Worm (Caenorhabditis elegans): ENCODE data around the gene unc-39.

DNA sequence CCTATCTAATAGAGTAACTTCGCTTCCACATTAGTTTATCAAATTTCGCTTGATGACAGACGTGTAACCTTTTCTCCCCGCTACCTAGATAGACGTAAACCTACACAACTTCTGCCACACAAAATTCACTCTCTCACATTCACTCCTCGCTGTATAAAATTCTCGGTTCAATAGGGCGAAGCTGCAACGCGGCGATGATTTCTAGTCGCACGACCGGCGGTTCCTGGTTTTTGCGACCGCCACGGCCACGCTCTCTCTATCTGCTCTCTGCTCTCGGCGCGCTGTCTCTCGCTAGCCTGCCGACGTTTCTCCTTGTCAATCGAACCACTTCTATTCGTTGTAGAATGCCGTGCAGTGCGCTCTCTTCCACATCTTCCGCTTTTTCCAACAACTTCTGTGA is 21.9 kb upstream of the unc-39 start:
- TF ChIP-seq skn-1 (tag; optimal IDR thresholded peaks at IDR 0.05), result peak; percentile 64
- peak; percentile 86 for TF ChIP-seq nhr-25 (tag; optimal IDR thresholded peaks at IDR 0.05)
- no peak for TF ChIP-seq ceh-9 (tag; optimal IDR thresholded peaks at IDR 0.05)
- no peak for TF ChIP-seq unc-62 (GFP tag; optimal IDR thresholded peaks at IDR 0.05)
- TF ChIP-seq aly-2 (tag; optimal IDR thresholded peaks at IDR 0.05), result no peak
- TF ChIP-seq snpc-4 (tag; optimal IDR thresholded peaks at IDR 0.05), result peak; percentile 89
